Worm (Caenorhabditis elegans): ENCODE data around the gene Y38H6C.21.

DNA sequence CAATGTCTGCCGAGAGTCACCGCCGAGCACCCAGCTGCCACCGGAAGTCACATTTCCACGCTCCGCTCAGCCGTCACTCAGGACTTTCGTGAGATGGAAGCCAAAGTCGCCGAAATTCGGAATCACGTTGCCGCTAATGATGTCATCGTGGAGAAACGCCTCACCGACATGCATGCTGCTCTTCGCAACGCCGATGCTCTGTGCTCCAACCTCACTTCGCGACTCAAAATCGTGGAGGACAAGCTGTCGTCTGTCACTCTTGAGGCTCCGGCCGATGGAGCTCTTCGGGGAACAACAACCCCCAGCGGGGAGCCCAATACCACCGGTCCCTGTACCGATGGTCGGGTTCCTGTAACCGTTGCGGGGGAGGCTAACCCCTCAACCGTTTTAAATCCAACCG, 48.5 kb downstream of the Y38H6C.21 start:
- TF ChIP-seq mep-1 (tag; optimal IDR thresholded peaks at IDR 0.05) (no peak), pha-4 (tag; optimal IDR thresholded peaks at IDR 0.05) (no peak), nhr-28 (tag; optimal IDR thresholded peaks at IDR 0.05) (no peak), elt-3 (tag; optimal IDR thresholded peaks at IDR 0.05) (no peak), nhr-12 (tag; optimal IDR thresholded peaks at IDR 0.05) (no peak)
